Fruit fly (Drosophila melanogaster): ENCODE results near the gene CG7173.

The CG7173 gene

dm6 chr3L:21558176-21558871 lies at the start of gene CG7173:
Gene CG7173, minus strand, starts transcription at chr3L:21558226.
- no peak for TF ChIP-seq Eip75B (GFP tag; optimal IDR thresholded peaks at IDR 0.05)
- no peak for TF ChIP-seq CG15336 (GFP tag; IDR thresholded peaks at IDR 0.05)
- TF ChIP-seq CG4318 (GFP tag; optimal IDR thresholded peaks at IDR 0.05) = no peak
- TF ChIP-seq CG34406 (GFP tag; optimal IDR thresholded peaks at IDR 0.05) = no peak
- no peak for TF ChIP-seq esn (GFP tag; optimal IDR thresholded peaks at IDR 0.05)
- no peak for TF ChIP-seq Hr4 (GFP tag; optimal IDR thresholded peaks at IDR 0.05)
- TF ChIP-seq Lpt (GFP tag; optimal IDR thresholded peaks at IDR 0.05) = no peak
- TF ChIP-seq Sox102F (GFP tag; optimal IDR thresholded peaks at IDR 0.05) = no peak
- TF ChIP-seq CG8119 (GFP tag; IDR thresholded peaks at IDR 0.05) = no peak
- no peak for TF ChIP-seq net (GFP tag; optimal IDR thresholded peaks at IDR 0.05)
- no peak for TF ChIP-seq CG6792 (GFP tag; optimal IDR thresholded peaks at IDR 0.05)
- TF ChIP-seq CG16779 (tag; optimal IDR thresholded peaks at IDR 0.05) = no peak

dm6 chr3L:21604265-21604664 lies 46.2 kb upstream of the CG7173 start:
- TF ChIP-seq lz (GFP tag; optimal IDR thresholded peaks at IDR 0.05) = peak; percentile 36
- peak; percentile 77 for TF ChIP-seq svp (GFP tag)
- peak; percentile 23 for TF ChIP-seq Met (GFP tag; optimal IDR thresholded peaks at IDR 0.05)
- peak; percentile 43 for TF ChIP-seq esn (GFP tag; optimal IDR thresholded peaks at IDR 0.05)
- TF ChIP-seq Ets21C (GFP tag; optimal IDR thresholded peaks at IDR 0.05) = peak; percentile 37
- no peak for TF ChIP-seq CG16779 (tag; optimal IDR thresholded peaks at IDR 0.05)
- TF ChIP-seq CG4318 (GFP tag; optimal IDR thresholded peaks at IDR 0.05) = no peak
- TF ChIP-seq cyc (GFP tag; optimal IDR thresholded peaks at IDR 0.05) = peak; percentile 61
- no peak for TF ChIP-seq CG6163 (GFP tag; IDR thresholded peaks at IDR 0.05)
- TF ChIP-seq CG8319 (GFP tag; optimal IDR thresholded peaks at IDR 0.05) = no peak
- peak; percentile 63 for TF ChIP-seq CG31627 (GFP tag; optimal IDR thresholded peaks at IDR 0.05)
- no peak for TF ChIP-seq Eip75B (GFP tag; optimal IDR thresholded peaks at IDR 0.05)
- peak; percentile 6 for TF ChIP-seq Smox (GFP tag; optimal IDR thresholded peaks at IDR 0.05)
- TF ChIP-seq Hr39 (GFP tag; optimal IDR thresholded peaks at IDR 0.05) = peak; percentile 69
- TF ChIP-seq CG10669 (GFP tag; optimal IDR thresholded peaks at IDR 0.05) = no peak
- TF ChIP-seq Hr38 (GFP tag; optimal IDR thresholded peaks at IDR 0.05) = no peak
- TF ChIP-seq pdm3 (GFP tag; optimal IDR thresholded peaks at IDR 0.05) = peak; percentile 9

dm6 chr3L:21602275-21602674 lies 44.2 kb upstream of the CG7173 start:
- TF ChIP-seq fkh (GFP tag; optimal IDR thresholded peaks at IDR 0.05) (no peak), Hr4 (GFP tag; optimal IDR thresholded peaks at IDR 0.05) (no peak), cyc (GFP tag; optimal IDR thresholded peaks at IDR 0.05) (no peak), CG34406 (GFP tag; optimal IDR thresholded peaks at IDR 0.05) (peak; percentile 9), pdm3 (GFP tag; optimal IDR thresholded peaks at IDR 0.05) (no peak), Met (GFP tag; optimal IDR thresholded peaks at IDR 0.05) (no peak), ss (GFP tag; optimal IDR thresholded peaks at IDR 0.05) (peak in 1 of 2 experiments; percentile 48), CG15336 (GFP tag; IDR thresholded peaks at IDR 0.05) (no peak), Smox (GFP tag; optimal IDR thresholded peaks at IDR 0.05) (no peak), achi (GFP tag; optimal IDR thresholded peaks at IDR 0.05) (no peak), Sox15 (GFP tag; optimal IDR thresholded peaks at IDR 0.05) (no peak), Ets21C (GFP tag; optimal IDR thresholded peaks at IDR 0.05) (no peak), dsx (GFP tag; optimal IDR thresholded peaks at IDR 0.05; ENCODE audit: poor library complexity, severe bottlenecking) (no peak), CG11294 (GFP tag; IDR thresholded peaks at IDR 0.05) (no peak), Hr39 (GFP tag; optimal IDR thresholded peaks at IDR 0.05) (no peak), OdsH (GFP tag; optimal IDR thresholded peaks at IDR 0.05) (no peak), CG6808 (GFP tag; optimal IDR thresholded peaks at IDR 0.05) (peak; percentile 59), Blimp-1 (GFP tag; optimal IDR thresholded peaks at IDR 0.05) (no peak), vri (GFP tag; optimal IDR thresholded peaks at IDR 0.05) (no peak), CG31627 (GFP tag; optimal IDR thresholded peaks at IDR 0.05) (no peak), CG8319 (GFP tag; optimal IDR thresholded peaks at IDR 0.05) (no peak), acj6 (GFP tag; optimal IDR thresholded peaks at IDR 0.05) (peak; percentile 13), spab (GFP tag; optimal IDR thresholded peaks at IDR 0.05) (peak; percentile 55), Eip93F (GFP tag; optimal IDR thresholded peaks at IDR 0.05) (no peak), Eip75B (GFP tag; optimal IDR thresholded peaks at IDR 0.05) (no peak), net (GFP tag; optimal IDR thresholded peaks at IDR 0.05) (no peak), CG3919 (GFP tag; optimal IDR thresholded peaks at IDR 0.05) (peak; percentile 25), CG10631 (GFP tag; optimal IDR thresholded peaks at IDR 0.05) (peak; percentile 45), fd59A (GFP tag; optimal IDR thresholded peaks at IDR 0.05) (peak; percentile 36), CG8119 (GFP tag; IDR thresholded peaks at IDR 0.05) (no peak), CG3032 (tag; optimal IDR thresholded peaks at IDR 0.05) (peak; percentile 39), esn (GFP tag; optimal IDR thresholded peaks at IDR 0.05) (no peak), Gug (GFP tag; IDR thresholded peaks at IDR 0.05) (no peak), CG6854 (GFP tag; optimal IDR thresholded peaks at IDR 0.05) (no peak), Sox14 (GFP tag; optimal IDR thresholded peaks at IDR 0.05) (no peak), CG4318 (GFP tag; optimal IDR thresholded peaks at IDR 0.05) (no peak)

Data from whole organism, prepupa.